Worm (Caenorhabditis elegans) whole organism, L4 larva: Measurements from ENCODE around the gene pafo-1.

ENCODE experiments used
- D1046.2 ChIP-seq: fragments of 200-800 bp; sonication (Bioruptor generic); IDR thresholded peaks from 2 replicates; pipeline ENCODE4 v1.3.6; 2022; ENCODE audit warnings: missing genetic modification characterization, missing compliant biosample characterization
- F49E8.2 ChIP-seq: sonication (generic microtip); optimal IDR thresholded peaks from 2 replicates; lab custom pipeline; 2016; ENCODE audit warnings: missing compliant biosample characterization, mild to moderate bottlenecking, missing genetic modification characterization, borderline replicate concordance
- T26A8.4 ChIP-seq: fragments of 200-800 bp; sonication (Bioruptor generic); IDR thresholded peaks from 2 replicates; pipeline ENCODE4 v1.3.6; 2022; ENCODE audit warnings: missing genetic modification characterization, missing compliant biosample characterization
- Y75B8A.6 ChIP-seq: fragments of 200-800 bp; sonication (Bioruptor generic); IDR thresholded peaks from 2 replicates; pipeline ENCODE4 v1.3.6; 2022; ENCODE audit warnings: missing genetic modification reagents, missing genetic modification characterization, missing compliant biosample characterization
- aha-1 ChIP-seq: fragments of 150-350 bp; peaks from one replicate; lab custom pipeline; 2014; ENCODE audit warnings: missing biosample characterization, missing genetic modification characterization
- ama-1 ChIP-seq: fragments of 150-350 bp; optimal IDR thresholded peaks from 2 replicates; lab custom pipeline; 2014; ENCODE audit warnings: inconsistent platforms, mixed read lengths
- arid-1 ChIP-seq: fragments of 200-800 bp; sonication (Bioruptor generic); conservative IDR thresholded peaks from 2 replicates; pipeline ENCODE4 v1.3.6; 2022; ENCODE audit warnings: missing genetic modification reagents, missing genetic modification characterization, missing compliant biosample characterization
- ceh-28 ChIP-seq: fragments of 150-350 bp; optimal IDR thresholded peaks from 2 replicates; lab custom pipeline; 2014; ENCODE audit warnings: missing biosample characterization, missing genetic modification reagents, missing genetic modification characterization
- daf-16 ChIP-seq, 3 experiments: sonication (generic microtip); optimal IDR thresholded peaks; 2 replicates each; lab custom pipeline; 2016 to 2017; ENCODE audit warnings: missing genetic modification characterization in 3 of 3, missing genetic modification reagents in 3 of 3, mild to moderate bottlenecking in 2 of 3, missing compliant biosample characterization in 2 of 3, missing biosample characterization in 1 of 3, moderate library complexity in 1 of 3
- daf-8 ChIP-seq: fragments of 200-800 bp; sonication (Bioruptor generic); IDR thresholded peaks from 2 replicates; pipeline ENCODE4 v1.3.6; 2022; ENCODE audit warnings: missing genetic modification characterization, missing compliant biosample characterization
- egl-27 ChIP-seq: sonication (generic microtip); optimal IDR thresholded peaks from 3 replicates; lab custom pipeline; 2017; ENCODE audit warnings: missing biosample characterization, missing genetic modification reagents, missing genetic modification characterization
- egl-43 ChIP-seq: fragments of 200-800 bp; sonication (Bioruptor generic); IDR thresholded peaks from 2 replicates; pipeline ENCODE4 v1.3.6; 2022; ENCODE audit warnings: missing genetic modification reagents, missing genetic modification characterization, missing compliant biosample characterization
- hif-1 ChIP-seq, 2 experiments: sonication (generic microtip); optimal IDR thresholded peaks; 2 replicates each; lab custom pipeline; 2016 to 2017; ENCODE audit warnings: missing compliant biosample characterization in 2 of 2, missing genetic modification characterization in 2 of 2, missing genetic modification reagents in 2 of 2, missing genotype in 2 of 2, mild to moderate bottlenecking in 1 of 2
- hlh-11 ChIP-seq: fragments of 200-800 bp; sonication (Bioruptor generic); optimal IDR thresholded peaks from 2 replicates; lab custom pipeline; 2018; ENCODE audit warnings: mild to moderate bottlenecking, missing genetic modification characterization, missing compliant biosample characterization
- hlh-30 ChIP-seq: sonication (generic microtip); optimal IDR thresholded peaks from 2 replicates; lab custom pipeline; 2017; ENCODE audit warnings: antibody characterized with exemption, mild to moderate bottlenecking, missing genetic modification characterization, missing compliant biosample characterization; ENCODE audit not compliant: insufficient read depth
- hmg-1.1 ChIP-seq: fragments of 200-800 bp; sonication (Bioruptor generic); IDR thresholded peaks from 2 replicates; pipeline ENCODE4 v1.3.6; 2022; ENCODE audit warnings: missing genetic modification reagents, missing genetic modification characterization, missing compliant biosample characterization
- lim-7 ChIP-seq: fragments of 200-800 bp; sonication (Bioruptor generic); IDR thresholded peaks from 2 replicates; pipeline ENCODE4 v1.3.6; 2022; ENCODE audit warnings: missing genetic modification characterization, missing compliant biosample characterization
- lin-29 ChIP-seq: fragments of 200-800 bp; sonication (Bioruptor generic); IDR thresholded peaks from 2 replicates; pipeline ENCODE4 v1.3.6; 2022; ENCODE audit warnings: missing genetic modification reagents, missing genetic modification characterization, missing compliant biosample characterization
- lin-38 ChIP-seq: fragments of 200-800 bp; sonication (Bioruptor generic); IDR thresholded peaks from 2 replicates; pipeline ENCODE4 v1.3.6; 2022; ENCODE audit warnings: missing genetic modification reagents, missing genetic modification characterization, missing compliant biosample characterization
- madf-5 ChIP-seq, 2 experiments: fragments of 200-800 bp; sonication (Bioruptor generic); IDR thresholded peaks; 2 replicates each; pipeline ENCODE4 v1.3.6; 2022; ENCODE audit warnings: missing compliant biosample characterization in 2 of 2, missing genetic modification characterization in 2 of 2
- mdl-1 ChIP-seq, 2 experiments: fragments of 150-350 bp in 1 of 2; sonication (generic microtip) in 1 of 2; optimal IDR thresholded peaks; 2 replicates each; lab custom pipeline; 2014 to 2017; ENCODE audit warnings: missing biosample characterization in 2 of 2, missing genetic modification characterization in 2 of 2
- mdt-29 ChIP-seq: fragments of 200-800 bp; sonication (Bioruptor generic); IDR thresholded peaks from 2 replicates; pipeline ENCODE4 v1.3.6; 2022; ENCODE audit warnings: missing genetic modification reagents, missing genetic modification characterization, missing compliant biosample characterization
- mep-1 ChIP-seq: fragments of 150-350 bp; sonication (generic microtip); optimal IDR thresholded peaks from 3 replicates; lab custom pipeline; 2014; ENCODE audit warnings: missing biosample characterization, missing genetic modification characterization
- mes-2 ChIP-seq: sonication (generic microtip); optimal IDR thresholded peaks from 2 replicates; lab custom pipeline; 2016; ENCODE audit warnings: missing genotype, mild to moderate bottlenecking, missing genetic modification characterization, missing compliant biosample characterization; ENCODE audit not compliant: poor library complexity, severe bottlenecking
- mxl-3 ChIP-seq: fragments of 200-800 bp; sonication (Bioruptor generic); optimal IDR thresholded peaks from 2 replicates; lab custom pipeline; 2018; ENCODE audit warnings: mild to moderate bottlenecking, missing genetic modification characterization, missing compliant biosample characterization
- nhr-25 ChIP-seq: sonication (generic microtip); optimal IDR thresholded peaks from 2 replicates; lab custom pipeline; 2017; ENCODE audit warnings: missing genetic modification characterization, mild to moderate bottlenecking, missing compliant biosample characterization, antibody characterized with exemption, moderate library complexity, borderline replicate concordance; ENCODE audit not compliant: insufficient read depth
- nhr-28 ChIP-seq: fragments of 150-350 bp; optimal IDR thresholded peaks from 2 replicates; lab custom pipeline; 2014; ENCODE audit warnings: missing biosample characterization, missing genetic modification characterization
- pha-4 ChIP-seq, 2 experiments: fragments of 150-350 bp in 1 of 2; fragments of 200-800 bp in 1 of 2; sonication (Bioruptor generic) in 1 of 2; IDR thresholded peaks in 1 of 2; optimal IDR thresholded peaks in 1 of 2; 2 replicates each; pipeline versions ENCODE4 v1.3.6 to Lab custom; 2014 to 2022; ENCODE audit warnings: missing genetic modification characterization in 2 of 2, missing genetic modification reagents in 2 of 2, missing biosample characterization in 1 of 2, missing compliant biosample characterization in 1 of 2
- rbr-2 ChIP-seq: sonication (generic microtip); optimal IDR thresholded peaks from 2 replicates; lab custom pipeline; 2016; ENCODE audit warnings: missing genotype, missing genetic modification characterization, missing compliant biosample characterization
- set-16 ChIP-seq: fragments of 200-800 bp; sonication (Bioruptor generic); IDR thresholded peaks from 2 replicates; pipeline ENCODE4 v1.3.6; 2022; ENCODE audit warnings: missing genetic modification reagents, missing genetic modification characterization, missing compliant biosample characterization
- skn-1 ChIP-seq: fragments of 150-350 bp; optimal IDR thresholded peaks from 2 replicates; lab custom pipeline; 2014; ENCODE audit warnings: missing biosample characterization, missing genetic modification characterization
- snpc-1.2 ChIP-seq: fragments of 200-800 bp; sonication (Bioruptor generic); IDR thresholded peaks from 2 replicates; pipeline ENCODE4 v1.3.6; 2022; ENCODE audit warnings: missing genetic modification reagents, missing genetic modification characterization, missing compliant biosample characterization
- snpc-4 ChIP-seq: fragments of 150-350 bp; optimal IDR thresholded peaks from 2 replicates; lab custom pipeline; 2014; ENCODE audit warnings: missing biosample characterization, missing genetic modification characterization
- unc-62 ChIP-seq, 3 experiments: fragments of 150-350 bp in 1 of 3; sonication (generic microtip); optimal IDR thresholded peaks in 2 of 3; peaks in 1 of 3; 1 replicate in 1 of 3; 2 replicates in 2 of 3; lab custom pipeline; 2014 to 2017; ENCODE audit warnings: missing biosample characterization in 3 of 3, missing genetic modification characterization in 3 of 3, missing genetic modification reagents in 3 of 3, missing genotype in 1 of 3
- vab-7 ChIP-seq: fragments of 200-800 bp; sonication (Bioruptor generic); IDR thresholded peaks from 2 replicates; pipeline ENCODE4 v1.3.6; 2022; ENCODE audit warnings: missing genetic modification reagents, missing genetic modification characterization, missing compliant biosample characterization

pafo-1 gene

ce11 chrV:11532964-11533363 is 11.5 kb downstream of the pafo-1 start:
- TF ChIP-seq egl-43 (GFP tag; lab: Robert Waterston, UW), result peak; percentile 72; the same call in 1 of the 2 replicates
- TF ChIP-seq nhr-25, result peak; percentile 87
- TF ChIP-seq set-16 (GFP tag; lab: Robert Waterston, UW), result peak; percentile 70
- TF ChIP-seq arid-1, result 0 out of 2 replicates have a peak, but pooled peaks have one; percentile 18
- peak; percentile 31; the same call in 1 of the 2 replicates for TF ChIP-seq mdt-29 (GFP tag; lab: Robert Waterston, UW)
- peak; percentile 64 for TF ChIP-seq ama-1
- 0 out of 2 replicates have a peak, but pooled peaks have one; percentile 16 for TF ChIP-seq lin-38 (GFP tag; lab: Robert Waterston, UW)
- TF ChIP-seq hmg-1.1 (GFP tag; lab: Robert Waterston, UW), result peak; percentile 34; the same call in 1 of the 2 replicates
- peak; percentile 42; the same call in 1 of the 2 replicates for TF ChIP-seq lim-7
- TF ChIP-seq skn-1 (tag; lab: Kevin White, UChicago), result no peak
- TF ChIP-seq lin-29 (GFP tag; lab: Robert Waterston, UW), result 0 out of 2 replicates have a peak, but pooled peaks have one; percentile 25
- peak; percentile 33 for TF ChIP-seq mes-2 (tag; lab: Kevin White, UChicago)
- TF ChIP-seq hlh-11 (tag; lab: Kevin White, UChicago), result peak; percentile 74
- TF ChIP-seq madf-5 (GFP tag; IDR thresholded peaks at IDR 0.05; lab: Robert Waterston, UW), result peak; percentile 57 to 69; a peak in 3 of 4 replicates
- peak in 1 of 2 experiments; percentile 62 for TF ChIP-seq unc-62 (GFP tag; optimal IDR thresholded peaks at IDR 0.05 in 1 of 2; lab: Kevin White, UChicago)
- TF ChIP-seq unc-62 (tag; optimal IDR thresholded peaks at IDR 0.05; lab: Kevin White, UChicago), result no peak
- no peak for TF ChIP-seq daf-8
- TF ChIP-seq mep-1, result peak; percentile 25
- peak; percentile 69 for TF ChIP-seq aha-1 (tag; lab: Kevin White, UChicago)
- 0 out of 2 replicates have a peak, but pooled peaks have one; percentile 35 for TF ChIP-seq Y75B8A.6
- TF ChIP-seq ceh-28 (tag; lab: Kevin White, UChicago), result no peak
- peak; percentile 36 for TF ChIP-seq hlh-30 (tag; lab: Kevin White, UChicago)
- peak; percentile 18 for TF ChIP-seq rbr-2 (tag; lab: Kevin White, UChicago)
- TF ChIP-seq mdl-1 (tag; optimal IDR thresholded peaks at IDR 0.05; lab: Kevin White, UChicago), result peak in 1 of 2 experiments; percentile 70
- no peak for TF ChIP-seq snpc-4
- TF ChIP-seq hif-1 (tag; optimal IDR thresholded peaks at IDR 0.05; lab: Kevin White, UChicago), result no peak
- TF ChIP-seq nhr-28 (tag; lab: Kevin White, UChicago), result peak; percentile 58
- 0 out of 2 replicates have a peak, but pooled peaks have one; percentile 33 for TF ChIP-seq T26A8.4 (GFP tag; lab: Robert Waterston, UW)
- TF ChIP-seq mxl-3 (GFP tag; lab: Kevin White, UChicago), result peak; percentile 62
- TF ChIP-seq snpc-1.2 (GFP tag; lab: Robert Waterston, UW), result no peak

- 0 out of 2 replicates have a peak, but pooled peaks have one; percentile 39 for TF ChIP-seq pha-4 (GFP tag; IDR thresholded peaks at IDR 0.05; lab: Robert Waterston, UW)
- no peak for TF ChIP-seq pha-4 (tag; optimal IDR thresholded peaks at IDR 0.05; lab: Kevin White, UChicago)
- no peak for TF ChIP-seq vab-7
- peak in 1 of 2 experiments; percentile 93 for TF ChIP-seq unc-62 (GFP tag; optimal IDR thresholded peaks at IDR 0.05 in 1 of 2; lab: Kevin White, UChicago)
- TF ChIP-seq unc-62 (tag; optimal IDR thresholded peaks at IDR 0.05; lab: Kevin White, UChicago), result no peak
- peak in 1 of 2 experiments; percentile 29 for TF ChIP-seq daf-16 (GFP tag; optimal IDR thresholded peaks at IDR 0.05; lab: Kevin White, UChicago)
- no peak for TF ChIP-seq daf-16 (tag; optimal IDR thresholded peaks at IDR 0.05; lab: Kevin White, UChicago)
- TF ChIP-seq aha-1 (tag; lab: Kevin White, UChicago), result peak; percentile 93
- TF ChIP-seq lim-7, result no peak
- TF ChIP-seq D1046.2 (GFP tag; lab: Robert Waterston, UW), result 0 out of 2 replicates have a peak, but pooled peaks have one; percentile 51
- TF ChIP-seq F49E8.2 (tag; lab: Kevin White, UChicago), result no peak
- TF ChIP-seq egl-27 (tag; lab: Kevin White, UChicago), result no peak
These were observed 12.0 kb downstream of the pafo-1 start for ce11 chrV:11533365-11533949.
